Worm (Caenorhabditis elegans): ENCODE results near the gene ccch-3.

DNA sequence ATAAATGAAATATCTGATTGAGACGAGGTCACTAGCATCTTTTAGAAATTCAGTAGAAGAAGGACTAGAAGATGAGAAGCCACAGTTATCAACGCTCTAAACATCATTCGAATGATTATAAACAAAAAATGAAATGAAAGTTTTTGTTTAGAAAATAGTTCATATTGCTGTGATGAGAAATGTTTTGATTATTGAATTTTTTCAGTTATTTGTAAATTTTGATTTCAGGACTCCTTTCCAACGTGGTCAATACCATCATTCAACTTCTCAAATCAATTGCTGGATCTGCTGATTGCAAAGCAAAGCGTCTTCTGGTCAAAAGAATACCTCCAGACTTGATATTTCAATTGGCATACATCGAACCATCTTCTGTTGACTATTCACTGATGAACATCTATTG, 1.3 kb downstream of the ccch-3 start, which contains the start of gene W05B10.6:
- TF ChIP-seq hlh-30 (tag; optimal IDR thresholded peaks at IDR 0.05; ENCODE audit: insufficient read depth) = no peak
- no peak for TF ChIP-seq T23F11.4 (GFP tag; optimal IDR thresholded peaks at IDR 0.05)
- TF ChIP-seq ceh-2 (tag; optimal IDR thresholded peaks at IDR 0.05) = no peak

All from whole organism, late embryonic.